Fruit fly (Drosophila melanogaster) whole organism, embryonic: Measurements from ENCODE around the gene lama.

Source experiments
- Ada2b ChIP-seq: fragments of 200-800 bp; sonication (Bioruptor generic); IDR thresholded peaks from 2 replicates; pipeline ENCODE4 v1.3.6; 2022; ENCODE audit warnings: missing biosample characterization, missing genetic modification characterization
- Atf-2 ChIP-seq: fragments of 200-800 bp; sonication (Bioruptor generic); optimal IDR thresholded peaks from 2 replicates; lab custom pipeline; 2016; ENCODE audit warnings: missing biosample characterization, missing genetic modification characterization
- Bdp1 ChIP-seq: fragments of 200-800 bp; sonication (Bioruptor generic); optimal IDR thresholded peaks from 3 replicates; lab custom pipeline; 2016; ENCODE audit warnings: missing biosample characterization, missing genetic modification characterization
- CG10209 ChIP-seq: fragments of 200-800 bp; sonication (Bioruptor generic); optimal IDR thresholded peaks from 3 replicates; lab custom pipeline; 2017; ENCODE audit warnings: missing biosample characterization, mild to moderate bottlenecking, missing genetic modification characterization, missing genetic modification reagents
- CG10267 ChIP-seq: fragments of 200-800 bp; sonication (Bioruptor generic); optimal IDR thresholded peaks from 2 replicates; lab custom pipeline; 2018; ENCODE audit warnings: missing biosample characterization, mild to moderate bottlenecking, missing genetic modification characterization, moderate library complexity
- CG11093 ChIP-seq: fragments of 200-800 bp; sonication (Bioruptor generic); IDR thresholded peaks from 3 replicates; pipeline ENCODE4 v1.3.6; 2022; ENCODE audit warnings: missing biosample characterization, missing genetic modification characterization
- CG12219 ChIP-seq: fragments of 200-800 bp; sonication (Bioruptor generic); optimal IDR thresholded peaks from 3 replicates; lab custom pipeline; 2018; ENCODE audit warnings: missing biosample characterization, mild to moderate bottlenecking, missing genetic modification characterization
- CG12391 ChIP-seq: fragments of 200-800 bp; sonication (Bioruptor generic); optimal IDR thresholded peaks from 3 replicates; lab custom pipeline; 2018; ENCODE audit warnings: missing biosample characterization, mild to moderate bottlenecking, missing genetic modification characterization, moderate library complexity
- CG12659 ChIP-seq: fragments of 200-800 bp; sonication (Bioruptor generic); optimal IDR thresholded peaks from 3 replicates; lab custom pipeline; 2017; ENCODE audit warnings: mild to moderate bottlenecking, missing biosample characterization, missing genetic modification reagents, missing genetic modification characterization
- CG16813 ChIP-seq: fragments of 200-800 bp; sonication (Bioruptor generic); IDR thresholded peaks from 3 replicates; pipeline ENCODE4 v1.3.6; 2022; ENCODE audit warnings: missing biosample characterization, missing genetic modification characterization; ENCODE audit not compliant: partially characterized antibody
- CG17186 ChIP-seq: fragments of 200-800 bp; sonication (Bioruptor generic); optimal IDR thresholded peaks from 3 replicates; lab custom pipeline; 2017; ENCODE audit warnings: missing biosample characterization, missing genetic modification reagents, missing genetic modification characterization
- CG31441 ChIP-seq: fragments of 200-800 bp; sonication (Bioruptor generic); IDR thresholded peaks from 2 replicates; pipeline ENCODE4 v1.3.6; 2022; ENCODE audit warnings: missing biosample characterization, missing genetic modification characterization
- CG3847 ChIP-seq: fragments of 200-800 bp; sonication (Bioruptor generic); IDR thresholded peaks from 2 replicates; pipeline ENCODE4 v1.3.6; 2022; ENCODE audit warnings: missing biosample characterization, missing genetic modification characterization
- CG3995 ChIP-seq: fragments of 200-800 bp; sonication (Bioruptor generic); optimal IDR thresholded peaks from 3 replicates; lab custom pipeline; 2016; ENCODE audit warnings: missing biosample characterization, missing genetic modification characterization
- CTCF ChIP-seq: fragments of 200-800 bp; sonication (Bioruptor generic); optimal IDR thresholded peaks from 2 replicates; lab custom pipeline; 2017; ENCODE audit warnings: missing biosample characterization, mild to moderate bottlenecking, missing genetic modification characterization, moderate library complexity
- E2f1 ChIP-seq: fragments of 200-800 bp; sonication (Bioruptor generic); IDR thresholded peaks from 2 replicates; pipeline ENCODE4 v1.3.6; 2022; ENCODE audit warnings: missing biosample characterization, missing genetic modification characterization
- Ets65A ChIP-seq: fragments of 200-800 bp; sonication (Bioruptor generic); peaks from one replicate; lab custom pipeline; 2016; ENCODE audit warnings: missing biosample characterization, missing genetic modification characterization
- Hand ChIP-seq: fragments of 200-800 bp; sonication (Bioruptor generic); optimal IDR thresholded peaks from 2 replicates; lab custom pipeline; 2017; ENCODE audit warnings: mild to moderate bottlenecking, missing biosample characterization, missing genetic modification reagents, missing genetic modification characterization
- Kr ChIP-seq: fragments of 200-800 bp; sonication (Bioruptor generic); optimal IDR thresholded peaks from 2 replicates; lab custom pipeline; 2017; ENCODE audit warnings: missing biosample characterization, mild to moderate bottlenecking, missing genetic modification characterization
- MBD-R2 ChIP-seq: fragments of 200-800 bp; sonication (Bioruptor generic); IDR thresholded peaks from 2 replicates; pipeline ENCODE4 v1.3.6; 2022; ENCODE audit warnings: missing biosample characterization, missing genetic modification characterization
- MESR4 ChIP-seq: fragments of 200-800 bp; sonication (Bioruptor generic); optimal IDR thresholded peaks from 2 replicates; lab custom pipeline; 2018; ENCODE audit warnings: missing biosample characterization, mild to moderate bottlenecking, missing genetic modification characterization, moderate library complexity
- Mad ChIP-seq: fragments of 200-800 bp; sonication (Bioruptor generic); optimal IDR thresholded peaks from 2 replicates; lab custom pipeline; 2016; ENCODE audit warnings: missing biosample characterization, missing genetic modification characterization
- NfI ChIP-seq: fragments of 200-800 bp; sonication (Bioruptor generic); optimal IDR thresholded peaks from 3 replicates; lab custom pipeline; 2018; ENCODE audit warnings: missing biosample characterization, mild to moderate bottlenecking, missing genetic modification characterization, moderate library complexity
- Sox100B ChIP-seq: fragments of 200-800 bp; sonication (Bioruptor generic); optimal IDR thresholded peaks from 3 replicates; lab custom pipeline; 2018; ENCODE audit warnings: missing biosample characterization, mild to moderate bottlenecking, missing genetic modification characterization
- Sry-β ChIP-seq: fragments of 200-800 bp; sonication (Bioruptor generic); optimal IDR thresholded peaks from 2 replicates; lab custom pipeline; 2018; ENCODE audit warnings: missing biosample characterization, mild to moderate bottlenecking, missing genetic modification characterization, moderate library complexity
- YL-1 ChIP-seq: fragments of 200-800 bp; sonication (Bioruptor generic); optimal IDR thresholded peaks from 3 replicates; lab custom pipeline; 2017; ENCODE audit warnings: missing biosample characterization, mild to moderate bottlenecking, missing genetic modification characterization
- abd-A ChIP-seq: fragments of 200-800 bp; sonication (Bioruptor generic); optimal IDR thresholded peaks from 3 replicates; lab custom pipeline; 2019; ENCODE audit warnings: missing biosample characterization, mild to moderate bottlenecking, missing genetic modification characterization, moderate library complexity
- ato ChIP-seq: fragments of 200-800 bp; sonication (Bioruptor generic); IDR thresholded peaks from 2 replicates; pipeline ENCODE4 v1.3.6; 2022; ENCODE audit warnings: missing biosample characterization, missing genetic modification characterization; ENCODE audit not compliant: partially characterized antibody
- bab2 ChIP-seq: fragments of 200-800 bp; sonication (Bioruptor generic); optimal IDR thresholded peaks from 2 replicates; lab custom pipeline; 2016; ENCODE audit warnings: missing biosample characterization, missing genetic modification characterization
- bigmax ChIP-seq: fragments of 200-800 bp; sonication (Bioruptor generic); optimal IDR thresholded peaks from 2 replicates; lab custom pipeline; 2018; ENCODE audit warnings: missing biosample characterization, mild to moderate bottlenecking, missing genetic modification characterization
- br ChIP-seq: fragments of >200 bp; optimal IDR thresholded peaks from 2 replicates; lab custom pipeline; 2017
- cas ChIP-seq: fragments of 200-800 bp; sonication (Bioruptor generic); IDR thresholded peaks from 2 replicates; pipeline ENCODE4 v1.3.6; 2022; ENCODE audit warnings: missing biosample characterization, missing genetic modification characterization
- da ChIP-seq: fragments of 200-800 bp; sonication (Bioruptor generic); optimal IDR thresholded peaks from 2 replicates; lab custom pipeline; 2016; ENCODE audit warnings: missing biosample characterization, missing genetic modification characterization
- gfzf ChIP-seq: fragments of 200-800 bp; sonication (Bioruptor generic); optimal IDR thresholded peaks from 2 replicates; lab custom pipeline; 2016; ENCODE audit warnings: missing biosample characterization, mild to moderate bottlenecking, missing genetic modification characterization, moderate library complexity
- hkb ChIP-seq, 2 experiments: fragments of 200-800 bp in 1 of 2; fragments of >200 bp in 1 of 2; sonication (Bioruptor generic) in 1 of 2; IDR thresholded peaks in 1 of 2; optimal IDR thresholded peaks in 1 of 2; 2 replicates each; pipeline versions ENCODE4 v1.3.6 to Lab custom; 2017 to 2022; ENCODE audit warnings: missing biosample characterization in 1 of 2, missing genetic modification characterization in 1 of 2
- lbe ChIP-seq: fragments of 200-800 bp; sonication (Bioruptor generic); optimal IDR thresholded peaks from 2 replicates; lab custom pipeline; 2016; ENCODE audit warnings: missing biosample characterization, mild to moderate bottlenecking, missing genetic modification characterization
- lmd ChIP-seq: fragments of 200-800 bp; sonication (Bioruptor generic); IDR thresholded peaks from 2 replicates; pipeline ENCODE4 v1.3.6; 2022; ENCODE audit warnings: missing biosample characterization, missing genetic modification characterization
- lola ChIP-seq, 3 experiments: fragments of >200 bp in 2 of 3; fragments of 200-800 bp in 1 of 3; sonication (Bioruptor generic) in 1 of 3; optimal IDR thresholded peaks; 2 replicates each; lab custom pipeline; 2017 to 2019; ENCODE audit warnings: missing biosample characterization in 3 of 3, missing genetic modification characterization in 3 of 3, mild to moderate bottlenecking in 1 of 3, moderate library complexity in 1 of 3
- maf-S ChIP-seq: fragments of 200-800 bp; sonication (Bioruptor generic); optimal IDR thresholded peaks from 2 replicates; lab custom pipeline; 2016; ENCODE audit warnings: missing biosample characterization, missing genetic modification characterization
- phol ChIP-seq: fragments of 200-800 bp; sonication (Bioruptor generic); optimal IDR thresholded peaks from 3 replicates; lab custom pipeline; 2018; ENCODE audit warnings: missing biosample characterization, mild to moderate bottlenecking, missing genetic modification characterization, moderate library complexity
- pzg ChIP-seq: fragments of 200-800 bp; sonication (Bioruptor generic); optimal IDR thresholded peaks from 3 replicates; lab custom pipeline; 2018; ENCODE audit warnings: missing biosample characterization, mild to moderate bottlenecking, missing genetic modification characterization, moderate library complexity
- salm ChIP-seq: fragments of 200-800 bp; sonication (Bioruptor generic); optimal IDR thresholded peaks from 2 replicates; lab custom pipeline; 2018; ENCODE audit warnings: missing biosample characterization, mild to moderate bottlenecking, missing genetic modification characterization
- sqz ChIP-seq: fragments of 200-800 bp; sonication (Bioruptor generic); optimal IDR thresholded peaks from 3 replicates; lab custom pipeline; 2018; ENCODE audit warnings: missing biosample characterization, mild to moderate bottlenecking, missing genetic modification characterization
- stwl ChIP-seq: fragments of 200-800 bp; sonication (Bioruptor generic); optimal IDR thresholded peaks from 3 replicates; lab custom pipeline; 2018; ENCODE audit warnings: missing biosample characterization, mild to moderate bottlenecking, missing genetic modification characterization, moderate library complexity
- twi ChIP-seq: fragments of 200-800 bp; optimal IDR thresholded peaks from 2 replicates; lab custom pipeline; 2019; ENCODE audit warnings: missing biosample characterization, mild to moderate bottlenecking, missing genetic modification characterization, moderate library complexity
- tx ChIP-seq: fragments of 200-800 bp; sonication (Bioruptor generic); optimal IDR thresholded peaks from 2 replicates; lab custom pipeline; 2016; ENCODE audit warnings: missing biosample characterization, missing genetic modification characterization

Gene lama

dm6 chr3L:5385762-5386161 is 30.0 kb upstream of the lama start (continued):
- TF ChIP-seq Sox100B (GFP tag; lab: Kevin White, UChicago): no peak
- TF ChIP-seq lmd (GFP tag; lab: Robert Waterston, UW): 0 out of 2 replicates have a peak, but pooled peaks have one; percentile 6
- TF ChIP-seq br: no peak
- TF ChIP-seq Atf-2 (GFP tag; lab: Kevin White, UChicago): no peak
- no peak for TF ChIP-seq CG3847 (GFP tag; lab: Robert Waterston, UW)

DNA sequence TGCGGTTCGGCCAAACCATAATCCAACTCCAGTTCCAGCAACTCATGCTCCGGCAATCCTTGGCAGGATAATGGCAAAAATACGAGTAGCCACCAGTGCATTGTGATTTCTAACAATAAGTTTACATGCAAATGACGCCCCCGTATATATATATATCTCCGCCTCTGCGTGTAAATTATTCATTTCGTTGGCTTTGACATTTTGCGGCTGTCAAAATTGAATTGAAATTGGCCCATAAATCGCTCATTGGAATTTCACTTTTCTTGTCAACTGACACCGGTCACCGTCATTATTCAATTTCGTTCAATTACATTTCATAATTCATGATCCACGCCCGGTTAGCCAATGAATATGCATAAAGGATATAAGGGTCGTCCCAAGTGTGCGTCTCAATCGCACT is 27.0 kb upstream of the lama start, which contains the start of gene Ir64a:
Gene Ir64a, minus strand, starts transcription at position 101 of the 400 bp plus-strand sequence.
- TF ChIP-seq CG12659 (no peak), da (GFP tag; lab: Kevin White, UChicago) (no peak), maf-S (GFP tag; lab: Kevin White, UChicago) (no peak), Ada2b (GFP tag; lab: Robert Waterston, UW) (no peak), lola (GFP tag; optimal IDR thresholded peaks at IDR 0.05; lab: Kevin White, UChicago) (no peak), Kr (no peak), NfI (GFP tag; lab: Kevin White, UChicago) (no peak), CG11093 (GFP tag; lab: Robert Waterston, UW) (no peak), Hand (no peak), CG10209 (GFP tag; lab: Kevin White, UChicago) (no peak), tx (GFP tag; lab: Kevin White, UChicago) (no peak), ato (GFP tag; lab: Robert Waterston, UW) (no peak), CG17186 (GFP tag; lab: Kevin White, UChicago) (no peak), MBD-R2 (no peak), twi (no peak), salm (tag; lab: Kevin White, UChicago) (no peak), sqz (GFP tag; lab: Kevin White, UChicago) (no peak), abd-A (tag; lab: Kevin White, UChicago) (no peak)

DNA sequence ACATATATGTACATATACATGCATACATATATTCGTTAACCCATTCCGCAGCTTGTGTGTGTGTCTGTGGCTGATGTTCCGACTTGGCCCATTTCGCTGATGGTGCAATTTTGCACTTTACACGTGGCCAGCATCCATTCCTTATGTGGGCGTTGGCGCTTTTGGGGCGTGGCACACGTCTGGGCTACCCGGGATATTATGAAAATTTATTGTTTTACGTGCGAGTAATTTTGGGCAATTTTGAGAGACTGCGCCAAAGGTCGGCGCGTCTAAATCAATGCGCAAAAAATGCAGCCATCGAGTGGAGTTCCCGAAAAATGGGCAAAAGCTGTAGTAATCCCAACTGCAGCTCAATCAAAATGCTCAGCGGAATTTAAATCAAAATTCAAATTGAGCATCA is 16.3 kb upstream of the lama start:
- TF ChIP-seq CG31441: no peak
- TF ChIP-seq Bdp1 (GFP tag; lab: Kevin White, UChicago): no peak
- TF ChIP-seq hkb (optimal IDR thresholded peaks at IDR 0.05; lab: Kevin White, UChicago): no peak
- no peak for TF ChIP-seq hkb (GFP tag; IDR thresholded peaks at IDR 0.05; lab: Robert Waterston, UW)
- TF ChIP-seq Ets65A: peak; percentile 90

dm6 chr3L:5367744-5368507 is 12.2 kb upstream of the lama start, which contains the start of gene Pfdn4:
TSS of gene Pfdn4 (minus strand) at chr3L:5368008.
- TF ChIP-seq bab2 (GFP tag; lab: Kevin White, UChicago) (no peak), Sry-β (GFP tag; lab: Kevin White, UChicago) (peak; percentile 61), lbe (GFP tag; lab: Kevin White, UChicago) (peak; percentile 6), cas (GFP tag; lab: Robert Waterston, UW) (no peak), MESR4 (peak; percentile 76), YL-1 (GFP tag; lab: Kevin White, UChicago) (peak; percentile 47), phol (tag; lab: Kevin White, UChicago) (peak; percentile 4), stwl (tag; lab: Kevin White, UChicago) (peak; percentile 72), CG12391 (tag; lab: Kevin White, UChicago) (peak; percentile 2), Mad (GFP tag; lab: Kevin White, UChicago) (no peak), E2f1 (GFP tag; lab: Robert Waterston, UW) (no peak), bigmax (GFP tag; lab: Kevin White, UChicago) (peak; percentile 82), CTCF (peak; percentile 34), MBD-R2 (0 out of 2 replicates have a peak, but pooled peaks have one; percentile 37), CG16813 (GFP tag; lab: Robert Waterston, UW) (peak; percentile 25; the same call in 1 of the 3 replicates), CG12219 (GFP tag; lab: Kevin White, UChicago) (no peak), gfzf (GFP tag; lab: Kevin White, UChicago) (peak; percentile 50), CG10267 (tag; lab: Kevin White, UChicago) (peak; percentile 91), CG3995 (peak; percentile 87), pzg (GFP tag; lab: Kevin White, UChicago) (peak; percentile 29)
